Fruit fly (Drosophila melanogaster) whole organism, prepupa: Measurements from ENCODE around the gene CG11444.

Experiments
- Blimp-1 ChIP-seq: fragments of 200-800 bp; sonication (Bioruptor generic); optimal IDR thresholded peaks from 3 replicates; lab custom pipeline; 2017; ENCODE audit warnings: missing biosample characterization, missing genetic modification characterization, mild to moderate bottlenecking, moderate library complexity, missing genetic modification reagents
- CG10631 ChIP-seq: fragments of 200-800 bp; sonication (Bioruptor generic); optimal IDR thresholded peaks from 2 replicates; lab custom pipeline; 2016; ENCODE audit warnings: missing biosample characterization, missing genetic modification characterization
- CG10669 ChIP-seq: fragments of 200-800 bp; sonication (Bioruptor generic); optimal IDR thresholded peaks from 3 replicates; lab custom pipeline; 2018; ENCODE audit warnings: missing biosample characterization, mild to moderate bottlenecking, missing genetic modification characterization, moderate library complexity
- CG11762 ChIP-seq: fragments of 200-800 bp; sonication (Bioruptor generic); optimal IDR thresholded peaks from 3 replicates; lab custom pipeline; 2016; ENCODE audit warnings: missing biosample characterization, missing genetic modification characterization; ENCODE audit not compliant: insufficient read depth
- CG11902 ChIP-seq: fragments of 200-800 bp; sonication (Bioruptor generic); optimal IDR thresholded peaks from 3 replicates; lab custom pipeline; 2016; ENCODE audit warnings: missing biosample characterization, missing genetic modification characterization
- CG3032 ChIP-seq: fragments of 200-800 bp; optimal IDR thresholded peaks from 2 replicates; lab custom pipeline; 2019; ENCODE audit warnings: missing biosample characterization, mild to moderate bottlenecking, missing genetic modification characterization, moderate library complexity
- CG31627 ChIP-seq: fragments of 200-800 bp; sonication (Bioruptor generic); optimal IDR thresholded peaks from 3 replicates; lab custom pipeline; 2016; ENCODE audit warnings: missing biosample characterization, missing genetic modification characterization
- CG32006 ChIP-seq: fragments of 200-800 bp; sonication (Bioruptor generic); optimal IDR thresholded peaks from 3 replicates; lab custom pipeline; 2017; ENCODE audit warnings: missing biosample characterization, mild to moderate bottlenecking, missing genetic modification characterization
- CG6163 ChIP-seq: fragments of 200-800 bp; sonication (Bioruptor generic); IDR thresholded peaks from 3 replicates; pipeline ENCODE4 v1.3.6; 2022; ENCODE audit warnings: missing biosample characterization, missing genetic modification characterization
- CG6276 ChIP-seq: fragments of 200-800 bp; sonication (Bioruptor generic); optimal IDR thresholded peaks from 2 replicates; lab custom pipeline; 2017; ENCODE audit warnings: missing biosample characterization, mild to moderate bottlenecking, missing genetic modification characterization
- CG6792 ChIP-seq: fragments of 200-800 bp; sonication (Bioruptor generic); optimal IDR thresholded peaks from 3 replicates; lab custom pipeline; 2016; ENCODE audit warnings: missing biosample characterization, missing genetic modification characterization
- CG7368 ChIP-seq: fragments of 200-800 bp; sonication (Bioruptor generic); optimal IDR thresholded peaks from 3 replicates; lab custom pipeline; 2016; ENCODE audit warnings: missing biosample characterization, missing genetic modification characterization
- CG8319 ChIP-seq: fragments of 200-800 bp; sonication (Bioruptor generic); optimal IDR thresholded peaks from 3 replicates; lab custom pipeline; 2016; ENCODE audit warnings: missing biosample characterization, missing genetic modification characterization
- Eip75B ChIP-seq: fragments of 200-800 bp; sonication (Bioruptor generic); optimal IDR thresholded peaks from 3 replicates; lab custom pipeline; 2016; ENCODE audit warnings: missing biosample characterization, missing genetic modification characterization
- Eip78C ChIP-seq: fragments of 200-800 bp; sonication (Bioruptor generic); peaks from one replicate; lab custom pipeline; 2016; ENCODE audit warnings: missing biosample characterization, missing genetic modification characterization
- Eip93F ChIP-seq: fragments of 200-800 bp; sonication (Bioruptor generic); optimal IDR thresholded peaks from 2 replicates; lab custom pipeline; 2016; ENCODE audit warnings: missing biosample characterization, mild to moderate bottlenecking, missing genetic modification characterization
- Ets21C ChIP-seq: fragments of 200-800 bp; sonication (Bioruptor generic); optimal IDR thresholded peaks from 3 replicates; lab custom pipeline; 2016; ENCODE audit warnings: missing biosample characterization, missing genetic modification characterization
- Ets96B ChIP-seq: fragments of 200-800 bp; optimal IDR thresholded peaks from 2 replicates; lab custom pipeline; 2019; ENCODE audit warnings: missing biosample characterization, mild to moderate bottlenecking, missing genetic modification characterization, moderate library complexity
- Gug ChIP-seq: fragments of 200-800 bp; sonication (Bioruptor generic); IDR thresholded peaks from 2 replicates; pipeline ENCODE4 v1.3.6; 2022; ENCODE audit warnings: missing biosample characterization, missing genetic modification characterization
- Hr38 ChIP-seq: sonication (Bioruptor generic); optimal IDR thresholded peaks from 2 replicates; lab custom pipeline; 2016; ENCODE audit warnings: missing biosample characterization, missing genetic modification characterization
- Hr39 ChIP-seq: fragments of 200-800 bp; sonication (Bioruptor generic); optimal IDR thresholded peaks from 2 replicates; lab custom pipeline; 2016; ENCODE audit warnings: missing biosample characterization, missing genetic modification characterization
- Hr4 ChIP-seq: fragments of 200-800 bp; sonication (Bioruptor generic); optimal IDR thresholded peaks from 3 replicates; lab custom pipeline; 2016; ENCODE audit warnings: missing biosample characterization, missing genetic modification characterization
- Met ChIP-seq: fragments of 200-800 bp; sonication (Bioruptor generic); optimal IDR thresholded peaks from 3 replicates; lab custom pipeline; 2016; ENCODE audit warnings: missing biosample characterization, missing genetic modification characterization
- OdsH ChIP-seq: fragments of 200-800 bp; sonication (Bioruptor generic); optimal IDR thresholded peaks from 3 replicates; lab custom pipeline; 2016; ENCODE audit warnings: missing biosample characterization, missing genetic modification characterization
- Smox ChIP-seq: fragments of 200-800 bp; sonication (Bioruptor generic); optimal IDR thresholded peaks from 3 replicates; lab custom pipeline; 2016; ENCODE audit warnings: missing biosample characterization, missing genetic modification characterization
- Sox14 ChIP-seq: fragments of 200-800 bp; sonication (Bioruptor generic); optimal IDR thresholded peaks from 3 replicates; lab custom pipeline; 2016; ENCODE audit warnings: missing biosample characterization, missing genetic modification characterization
- cyc ChIP-seq: fragments of 200-800 bp; sonication (Bioruptor generic); optimal IDR thresholded peaks from 3 replicates; lab custom pipeline; 2016; ENCODE audit warnings: missing biosample characterization, missing genetic modification characterization
- dac ChIP-seq: fragments of 200-800 bp; sonication (Bioruptor generic); optimal IDR thresholded peaks from 2 replicates; lab custom pipeline; 2017; ENCODE audit warnings: missing biosample characterization, mild to moderate bottlenecking, missing genetic modification characterization
- eg ChIP-seq: fragments of 200-800 bp; sonication (Bioruptor generic); IDR thresholded peaks from 3 replicates; pipeline ENCODE4 v1.3.6; 2022; ENCODE audit warnings: missing biosample characterization, missing genetic modification characterization
- esn ChIP-seq: fragments of 200-800 bp; sonication (Bioruptor generic); optimal IDR thresholded peaks from 2 replicates; lab custom pipeline; 2016; ENCODE audit warnings: missing biosample characterization, mild to moderate bottlenecking, missing genetic modification characterization, moderate library complexity
- fd59A ChIP-seq: fragments of 200-800 bp; sonication (Bioruptor generic); optimal IDR thresholded peaks from 2 replicates; lab custom pipeline; 2017; ENCODE audit warnings: missing biosample characterization, mild to moderate bottlenecking, missing genetic modification characterization, missing genetic modification reagents
- fd85E ChIP-seq: fragments of 200-800 bp; sonication (Bioruptor generic); optimal IDR thresholded peaks from 3 replicates; lab custom pipeline; 2016; ENCODE audit warnings: missing biosample characterization, missing genetic modification characterization
- fkh ChIP-seq: fragments of 200-800 bp; sonication (Bioruptor generic); optimal IDR thresholded peaks from 3 replicates; lab custom pipeline; 2017; ENCODE audit warnings: missing biosample characterization, mild to moderate bottlenecking, missing genetic modification characterization, moderate library complexity
- lz ChIP-seq: fragments of 200-800 bp; sonication (Bioruptor generic); optimal IDR thresholded peaks from 3 replicates; lab custom pipeline; 2016; ENCODE audit warnings: missing biosample characterization, missing genetic modification characterization
- net ChIP-seq: fragments of 200-800 bp; sonication (Bioruptor generic); optimal IDR thresholded peaks from 3 replicates; lab custom pipeline; 2016; ENCODE audit warnings: missing biosample characterization, missing genetic modification characterization
- spab ChIP-seq: fragments of 200-800 bp; sonication (Bioruptor generic); optimal IDR thresholded peaks from 2 replicates; lab custom pipeline; 2017; ENCODE audit warnings: missing biosample characterization, mild to moderate bottlenecking, missing genetic modification characterization, missing genetic modification reagents
- svp ChIP-seq: fragments of 200-800 bp; sonication (Bioruptor generic); peaks from one replicate; lab custom pipeline; 2016; ENCODE audit warnings: missing biosample characterization, missing genetic modification characterization
- topi ChIP-seq: fragments of 200-800 bp; sonication (Bioruptor generic); optimal IDR thresholded peaks from 3 replicates; lab custom pipeline; 2016; ENCODE audit warnings: missing biosample characterization, missing genetic modification characterization

Gene CG11444

dm6 chrX:4534002-4534401 is 20.2 kb downstream of the CG11444 start:
- TF ChIP-seq CG6792 (GFP tag; lab: Kevin White, UChicago) (no peak), topi (GFP tag; lab: Kevin White, UChicago) (no peak), OdsH (GFP tag; lab: Kevin White, UChicago) (no peak), Gug (no peak), Eip93F (GFP tag; lab: Kevin White, UChicago) (no peak), Blimp-1 (GFP tag; lab: Kevin White, UChicago) (no peak)
- TF ChIP-seq, all 60 proteins: peak for 0

dm6 chrX:4529909-4530308 is 24.3 kb downstream of the CG11444 start, which contains the start of gene CG3556:
TSS of gene CG3556 (plus strand) at chrX:4530231.
- TF ChIP-seq CG10669 (no peak), Eip78C (GFP tag; lab: Kevin White, UChicago) (peak; percentile 62), cyc (GFP tag; lab: Kevin White, UChicago) (peak; percentile 27), eg (GFP tag; lab: Robert Waterston, UW) (peak; percentile 22; the same call in 1 of the 3 replicates), CG11762 (no peak), CG6276 (GFP tag; lab: Kevin White, UChicago) (no peak), dac (no peak), CG11902 (GFP tag; lab: Kevin White, UChicago) (no peak), esn (GFP tag; lab: Kevin White, UChicago) (peak; percentile 38)

- TF ChIP-seq Ets21C (no peak), fd59A (no peak), Ets96B (tag; lab: Kevin White, UChicago) (no peak), Hr4 (GFP tag; lab: Kevin White, UChicago) (no peak), topi (GFP tag; lab: Kevin White, UChicago) (no peak), Smox (no peak), CG10631 (GFP tag; lab: Kevin White, UChicago) (no peak), CG32006 (GFP tag; lab: Kevin White, UChicago) (no peak), Sox14 (GFP tag; lab: Kevin White, UChicago) (no peak), net (GFP tag; lab: Kevin White, UChicago) (no peak), Eip78C (GFP tag; lab: Kevin White, UChicago) (no peak), CG31627 (no peak), Blimp-1 (GFP tag; lab: Kevin White, UChicago) (no peak), CG6792 (GFP tag; lab: Kevin White, UChicago) (no peak), lz (GFP tag; lab: Kevin White, UChicago) (no peak), Met (no peak), CG11902 (GFP tag; lab: Kevin White, UChicago) (no peak), fkh (GFP tag; lab: Kevin White, UChicago) (no peak), spab (GFP tag; lab: Kevin White, UChicago) (no peak)
- TF ChIP-seq, all 60 proteins: peak for 0
Observed at dm6 chrX:4526754-4527153, 27.4 kb downstream of the CG11444 start.

- no peak for TF ChIP-seq OdsH (GFP tag; lab: Kevin White, UChicago)
- TF ChIP-seq CG8319 (GFP tag; lab: Kevin White, UChicago): no peak
- TF ChIP-seq fd85E (GFP tag; lab: Kevin White, UChicago): no peak
- no peak for TF ChIP-seq topi (GFP tag; lab: Kevin White, UChicago)
- TF ChIP-seq svp (GFP tag; lab: Kevin White, UChicago): no peak
- TF ChIP-seq Met: no peak
- TF ChIP-seq esn (GFP tag; lab: Kevin White, UChicago): no peak
- TF ChIP-seq CG6163 (GFP tag; lab: Robert Waterston, UW): no peak
- no peak for TF ChIP-seq CG3032 (tag; lab: Kevin White, UChicago)
- no peak for TF ChIP-seq Gug
Observed at dm6 chrX:4520879-4521278, 33.3 kb downstream of the CG11444 start.

- TF ChIP-seq esn (GFP tag; lab: Kevin White, UChicago): no peak
- no peak for TF ChIP-seq topi (GFP tag; lab: Kevin White, UChicago)
- no peak for TF ChIP-seq CG6276 (GFP tag; lab: Kevin White, UChicago)
- no peak for TF ChIP-seq Hr39 (GFP tag; lab: Kevin White, UChicago)
- no peak for TF ChIP-seq Sox14 (GFP tag; lab: Kevin White, UChicago)
- no peak for TF ChIP-seq Eip75B (GFP tag; lab: Kevin White, UChicago)
- no peak for TF ChIP-seq Hr38 (GFP tag; lab: Kevin White, UChicago)
- TF ChIP-seq OdsH (GFP tag; lab: Kevin White, UChicago): no peak
- no peak for TF ChIP-seq CG7368 (GFP tag; lab: Kevin White, UChicago)
Observed at dm6 chrX:4511575-4511974, 42.6 kb downstream of the CG11444 start.
